Worm (Caenorhabditis elegans) whole organism, L4/young adult: Measurements from ENCODE around the gene B0336.7.

Experiments
- W03F9.2 ChIP-seq: fragments of 150-350 bp; optimal IDR thresholded peaks from 2 replicates; lab custom pipeline; 2014; ENCODE audit warnings: missing biosample characterization, missing genetic modification characterization
- dao-5 ChIP-seq: sonication (generic microtip); optimal IDR thresholded peaks from 2 replicates; lab custom pipeline; 2016; ENCODE audit warnings: missing genotype, missing genetic modification characterization, moderate library complexity, missing compliant biosample characterization
- him-1 ChIP-seq: sonication (generic microtip); optimal IDR thresholded peaks from 2 replicates; lab custom pipeline; 2016; ENCODE audit warnings: missing genotype, missing genetic modification reagents, missing genetic modification characterization, missing compliant biosample characterization

ce11 chrIII:5693736-5694135 is 3.4 kb downstream of the B0336.7 start, which contains the start of gene B0336.13:
- no peak for TF ChIP-seq dao-5 (tag; lab: Kevin White, UChicago)
- TF ChIP-seq him-1 (tag; lab: Kevin White, UChicago) = no peak
- no peak for TF ChIP-seq W03F9.2
